Worm (Caenorhabditis elegans): ENCODE results near the gene metl-18.

The metl-18 gene

DNA sequence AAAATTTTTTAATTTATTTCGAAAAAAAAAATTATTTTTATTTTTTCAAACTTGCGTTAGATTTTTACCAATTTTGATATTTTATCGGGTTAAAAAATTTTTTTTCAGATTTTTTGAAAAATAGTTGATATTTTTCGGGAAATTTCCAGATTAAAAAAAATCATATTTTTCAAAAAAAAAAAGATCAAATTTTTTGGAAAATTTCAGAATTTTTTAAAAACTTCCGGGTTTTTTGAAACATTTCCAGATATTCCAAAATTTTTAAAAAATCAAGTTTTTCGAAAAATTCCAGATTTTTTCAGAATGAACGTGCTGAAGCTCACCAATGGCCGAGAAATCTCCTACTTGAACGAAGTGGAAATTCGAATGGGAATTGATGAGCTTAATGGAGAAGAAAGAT lies at the start of gene metl-18:
TSS of gene metl-18 (plus strand) at position 301 of the 400 bp plus-strand sequence.
- TF ChIP-seq nhr-77 (tag; optimal IDR thresholded peaks at IDR 0.05) (no peak), hmg-11 (tag; optimal IDR thresholded peaks at IDR 0.05) (no peak), nhr-67 (tag; optimal IDR thresholded peaks at IDR 0.05) (no peak), ceh-82 (tag; optimal IDR thresholded peaks at IDR 0.05) (no peak), egl-5 (tag; optimal IDR thresholded peaks at IDR 0.05) (no peak), ceh-9 (tag; optimal IDR thresholded peaks at IDR 0.05) (no peak), egl-27 (tag; optimal IDR thresholded peaks at IDR 0.05) (no peak), unc-39 (tag; optimal IDR thresholded peaks at IDR 0.05) (no peak), elt-2 (tag; optimal IDR thresholded peaks at IDR 0.05) (no peak), aly-2 (tag; optimal IDR thresholded peaks at IDR 0.05) (no peak), nhr-76 (tag; optimal IDR thresholded peaks at IDR 0.05) (no peak), ceh-28 (tag; optimal IDR thresholded peaks at IDR 0.05) (no peak)

DNA sequence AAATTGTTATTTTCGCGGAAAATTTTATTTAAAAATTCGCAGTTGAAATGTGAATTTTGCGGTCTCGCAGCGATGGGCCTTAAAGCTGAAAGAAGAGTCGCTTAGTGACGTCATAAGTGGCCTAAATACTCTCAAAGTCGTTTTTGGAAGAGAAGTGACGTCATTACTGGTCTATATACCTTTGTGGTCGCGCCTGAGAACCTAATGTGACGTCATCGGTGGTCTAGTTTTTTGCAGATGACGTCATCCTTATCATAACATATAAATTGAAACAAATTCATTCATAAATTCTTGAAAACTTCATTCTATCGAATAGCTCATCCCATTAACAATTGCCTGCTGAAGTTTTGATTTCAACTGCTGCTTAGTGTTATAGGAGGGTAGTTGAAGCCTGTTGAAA lies 48.4 kb upstream of the metl-18 start:
- no peak for TF ChIP-seq aly-2 (tag; optimal IDR thresholded peaks at IDR 0.05)
- no peak for TF ChIP-seq elt-2 (tag; optimal IDR thresholded peaks at IDR 0.05)
- no peak for TF ChIP-seq egl-5 (tag; optimal IDR thresholded peaks at IDR 0.05)
- TF ChIP-seq lsy-12 (tag; optimal IDR thresholded peaks at IDR 0.05), result no peak
- no peak for TF ChIP-seq nhr-67 (tag; optimal IDR thresholded peaks at IDR 0.05)
- TF ChIP-seq ceh-28 (tag; optimal IDR thresholded peaks at IDR 0.05), result no peak
- no peak for TF ChIP-seq fos-1 (tag; optimal IDR thresholded peaks at IDR 0.05)
- TF ChIP-seq elt-3 (tag; optimal IDR thresholded peaks at IDR 0.05), result no peak
- no peak for TF ChIP-seq zag-1 (tag; optimal IDR thresholded peaks at IDR 0.05)
- TF ChIP-seq nhr-43 (tag; optimal IDR thresholded peaks at IDR 0.05; ENCODE audit: poor library complexity, severe bottlenecking), result no peak
- TF ChIP-seq ceh-16 (tag; optimal IDR thresholded peaks at IDR 0.05), result no peak
- no peak for TF ChIP-seq pha-4 (tag; optimal IDR thresholded peaks at IDR 0.05)
- TF ChIP-seq nhr-12 (tag; optimal IDR thresholded peaks at IDR 0.05), result no peak
- TF ChIP-seq unc-39 (tag; optimal IDR thresholded peaks at IDR 0.05), result no peak
- TF ChIP-seq egl-27 (tag; optimal IDR thresholded peaks at IDR 0.05), result no peak
- TF ChIP-seq pqm-1 (tag; optimal IDR thresholded peaks at IDR 0.05), result no peak

DNA sequence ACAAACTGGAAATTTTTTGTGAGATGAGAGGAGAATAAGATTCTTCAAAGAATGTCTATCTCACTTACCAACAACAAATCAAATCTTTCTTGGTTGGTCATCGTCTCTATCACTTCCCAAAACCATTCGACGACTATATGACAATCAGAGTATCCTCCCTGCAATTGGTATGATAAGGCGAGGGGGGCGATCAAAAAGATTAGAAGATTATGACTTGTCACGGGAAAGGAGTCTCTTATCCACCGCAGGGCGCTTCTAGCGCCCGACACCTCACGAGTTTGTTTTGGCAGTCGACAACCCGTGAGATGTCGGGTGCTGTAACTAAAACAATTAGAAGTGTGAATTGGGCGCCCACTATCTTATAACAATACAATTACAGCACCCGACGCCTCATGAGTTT lies 47.8 kb upstream of the metl-18 start:
- TF ChIP-seq unc-39 (tag; optimal IDR thresholded peaks at IDR 0.05) (no peak), pqm-1 (tag; optimal IDR thresholded peaks at IDR 0.05) (no peak), elt-3 (tag; optimal IDR thresholded peaks at IDR 0.05) (peak in 2 of 3 experiments; percentile 44 to 86), R02D3.7 (tag; optimal IDR thresholded peaks at IDR 0.05) (peak; percentile 7), snpc-4 (tag; optimal IDR thresholded peaks at IDR 0.05) (peak; percentile 96), nhr-25 (tag; optimal IDR thresholded peaks at IDR 0.05) (peak; percentile 0), nhr-43 (tag; optimal IDR thresholded peaks at IDR 0.05; ENCODE audit: poor library complexity, severe bottlenecking) (peak; percentile 17)

DNA sequence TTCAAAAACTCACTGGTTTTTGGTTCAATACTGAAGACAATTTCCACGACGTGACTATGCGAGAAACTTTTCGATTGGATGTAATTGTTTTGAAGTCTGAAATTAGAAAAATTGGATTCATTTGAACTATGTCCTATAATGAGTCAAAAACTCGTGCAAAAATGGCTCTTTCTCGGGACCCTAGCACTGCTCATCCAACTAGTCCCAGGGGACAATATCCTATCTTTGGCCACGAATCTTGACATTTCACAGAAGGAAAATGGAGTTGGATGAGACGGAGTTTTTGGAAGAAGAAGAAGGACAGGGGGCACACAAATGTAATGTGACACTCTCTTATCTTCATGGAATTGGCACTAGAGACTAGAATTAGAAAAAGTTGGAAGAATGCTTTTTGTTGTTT lies 43.7 kb upstream of the metl-18 start:
- TF ChIP-seq elt-1 (tag; optimal IDR thresholded peaks at IDR 0.05) (peak; percentile 9), nhr-67 (tag; optimal IDR thresholded peaks at IDR 0.05) (no peak), lin-15B (tag; optimal IDR thresholded peaks at IDR 0.05) (no peak), unc-62 (GFP tag; optimal IDR thresholded peaks at IDR 0.05) (no peak)

DNA sequence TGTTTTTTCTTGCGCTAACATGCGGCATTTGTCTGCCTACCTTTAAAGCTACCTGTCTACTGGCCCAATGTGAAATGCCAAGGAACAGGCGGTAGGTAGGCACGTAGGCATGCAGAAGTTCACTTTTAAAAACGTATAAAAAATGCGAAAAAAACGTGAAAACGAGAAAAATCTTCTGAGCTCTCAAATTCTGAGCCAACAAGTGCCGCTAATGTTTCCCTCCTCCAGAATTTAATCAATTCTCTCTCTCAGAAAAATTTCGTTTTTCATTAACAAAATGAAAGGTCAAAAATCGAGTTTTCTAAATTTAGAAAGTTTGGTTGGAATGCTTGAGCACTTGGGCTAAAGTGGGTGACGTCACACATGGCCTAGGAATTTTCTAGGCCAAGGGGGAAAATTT lies 43.1 kb upstream of the metl-18 start:
- no peak for TF ChIP-seq elt-2 (tag; optimal IDR thresholded peaks at IDR 0.05)
- TF ChIP-seq snpc-4 (tag; optimal IDR thresholded peaks at IDR 0.05), result no peak

DNA sequence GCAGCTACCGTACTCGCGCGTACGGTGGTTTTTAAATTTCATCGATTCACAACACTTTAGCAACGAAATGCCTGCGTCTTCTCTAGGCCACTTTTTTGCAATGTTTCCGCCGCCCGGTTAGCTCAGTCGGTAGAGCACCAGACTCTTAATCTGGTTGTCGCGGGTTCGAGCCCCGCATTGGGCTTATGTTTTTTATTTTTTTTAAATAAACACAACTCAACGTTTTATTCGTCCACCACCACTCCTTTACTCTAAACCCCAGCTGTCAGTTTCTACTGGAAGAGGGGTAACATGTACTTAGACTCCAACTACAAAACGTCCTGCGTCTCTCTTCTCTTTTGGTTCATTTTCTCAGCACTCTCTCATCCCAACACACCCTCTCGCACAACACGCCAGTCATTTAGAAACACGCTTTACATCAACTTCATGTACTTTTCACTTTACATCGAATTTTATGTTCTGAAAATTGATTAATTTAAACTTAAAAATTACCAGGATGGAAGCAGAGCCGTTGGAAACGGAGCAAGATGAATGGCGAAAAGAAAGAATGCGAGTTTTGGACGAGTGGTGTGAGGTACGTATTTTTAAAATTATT lies 36.0 kb upstream of the metl-18 start, which contains the start of the genes elmd-1 and hecw-1:
TSS of gene elmd-1 (plus strand) at position 494 of the 595 bp plus-strand sequence.
TSS of gene hecw-1 (minus strand) at position 545 of the 595 bp plus-strand sequence.
- TF ChIP-seq R02D3.7 (tag; optimal IDR thresholded peaks at IDR 0.05), result no peak
- no peak for TF ChIP-seq mdl-1 (tag; optimal IDR thresholded peaks at IDR 0.05)
- peak; percentile 61 for TF ChIP-seq elt-2 (tag; optimal IDR thresholded peaks at IDR 0.05)
- TF ChIP-seq nhr-23 (tag; optimal IDR thresholded peaks at IDR 0.05), result peak; percentile 4
- peak; percentile 19 for TF ChIP-seq hmg-11 (tag; optimal IDR thresholded peaks at IDR 0.05)
- TF ChIP-seq ceh-16 (tag; optimal IDR thresholded peaks at IDR 0.05), result no peak
- no peak for TF ChIP-seq fos-1 (tag; optimal IDR thresholded peaks at IDR 0.05)
- no peak for TF ChIP-seq nhr-67 (tag; optimal IDR thresholded peaks at IDR 0.05)
- TF ChIP-seq ceh-28 (tag; optimal IDR thresholded peaks at IDR 0.05), result no peak
- no peak for TF ChIP-seq ztf-4 (tag; optimal IDR thresholded peaks at IDR 0.05)
- no peak for TF ChIP-seq daf-12 (tag; optimal IDR thresholded peaks at IDR 0.05)
- peak; percentile 7 for TF ChIP-seq lsy-12 (tag; optimal IDR thresholded peaks at IDR 0.05)
- peak; percentile 15 for TF ChIP-seq jun-1 (tag; optimal IDR thresholded peaks at IDR 0.05)
- TF ChIP-seq lin-15B (tag; optimal IDR thresholded peaks at IDR 0.05), result peak; percentile 30
- TF ChIP-seq fkh-2 (tag; optimal IDR thresholded peaks at IDR 0.05), result no peak
- TF ChIP-seq egl-27 (tag; optimal IDR thresholded peaks at IDR 0.05), result peak; percentile 19
- TF ChIP-seq elt-1 (tag; optimal IDR thresholded peaks at IDR 0.05), result no peak
- TF ChIP-seq nhr-43 (tag; optimal IDR thresholded peaks at IDR 0.05; ENCODE audit: poor library complexity, severe bottlenecking), result no peak
- TF ChIP-seq sea-2 (GFP tag; optimal IDR thresholded peaks at IDR 0.05), result no peak
- peak; percentile 71 for TF ChIP-seq nfya-1 (tag; optimal IDR thresholded peaks at IDR 0.05; ENCODE audit: insufficient read depth)
- TF ChIP-seq eor-1 (tag; optimal IDR thresholded peaks at IDR 0.05), result no peak
- no peak for TF ChIP-seq nhr-77 (tag; optimal IDR thresholded peaks at IDR 0.05)
- no peak for TF ChIP-seq pha-4 (tag; optimal IDR thresholded peaks at IDR 0.05)
- no peak for TF ChIP-seq pqm-1 (tag; optimal IDR thresholded peaks at IDR 0.05)
- TF ChIP-seq lin-39 (tag; optimal IDR thresholded peaks at IDR 0.05), result peak; percentile 37

Measured in whole organism, L3 larva.